Fruit fly (Drosophila melanogaster): ENCODE data around the gene CG16713.

CG16713 gene

dm6 chr2L:3711665-3712064 lies 16.5 kb upstream of the CG16713 start, which contains the start of gene cutlet:
cutlet (minus strand) TSS chr2L:3711748.
- TF ChIP-seq psq (optimal IDR thresholded peaks at IDR 0.05) (no peak), Myc (optimal IDR thresholded peaks at IDR 0.05) (no peak), ttk (optimal IDR thresholded peaks at IDR 0.05) (no peak), insv (optimal IDR thresholded peaks at IDR 0.05) (no peak), h (optimal IDR thresholded peaks at IDR 0.05) (no peak), Sin3A (optimal IDR thresholded peaks at IDR 0.05) (no peak)

DNA sequence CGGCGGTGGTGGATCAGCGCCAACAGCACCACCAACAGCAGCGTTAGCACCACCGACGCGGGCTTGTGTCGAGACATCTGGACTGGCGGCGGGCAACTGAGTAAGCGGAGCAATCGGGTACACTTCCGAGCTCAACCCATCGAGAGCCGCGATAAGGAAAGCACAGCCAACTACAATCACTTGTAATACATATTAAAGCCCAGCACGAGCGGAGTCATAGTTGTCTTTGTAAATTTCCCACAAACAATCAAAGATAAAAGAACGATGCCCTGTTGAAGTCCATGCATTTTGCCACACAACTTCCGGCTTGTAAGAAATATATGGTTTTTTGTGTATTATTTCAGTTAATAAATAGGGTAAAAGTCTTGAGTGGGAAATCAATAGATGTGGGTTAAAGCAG lies 11.8 kb upstream of the CG16713 start, which contains the start of gene CG31777:
CG31777 (minus strand) TSS at position 101 of the 400 bp plus-strand sequence.
- TF ChIP-seq h (optimal IDR thresholded peaks at IDR 0.05) (no peak), Sin3A (optimal IDR thresholded peaks at IDR 0.05) (no peak), ttk (optimal IDR thresholded peaks at IDR 0.05) (no peak), psq (optimal IDR thresholded peaks at IDR 0.05) (no peak), insv (optimal IDR thresholded peaks at IDR 0.05) (no peak), Myc (optimal IDR thresholded peaks at IDR 0.05) (no peak)

DNA sequence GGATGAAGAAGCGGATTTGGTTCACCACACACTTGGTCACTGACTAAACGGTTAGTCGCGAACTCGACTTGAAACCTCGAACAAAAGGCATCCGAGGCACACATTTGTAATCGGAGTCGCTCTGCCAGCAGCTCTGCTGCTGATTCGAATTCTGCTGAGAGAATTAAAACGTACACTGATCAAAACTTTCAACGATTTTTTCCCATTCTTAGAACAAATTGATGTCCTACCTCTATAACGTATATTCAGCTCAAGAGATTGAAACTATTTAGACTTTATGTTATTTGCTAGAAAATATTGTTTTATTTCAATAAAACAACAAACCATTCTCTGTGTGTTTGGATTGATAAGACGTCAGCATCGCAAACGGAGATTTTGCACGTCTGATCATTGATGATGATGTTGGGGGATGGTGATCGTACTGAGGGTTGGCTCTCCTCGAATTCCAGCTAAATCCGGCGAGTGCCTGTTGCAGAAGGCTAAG lies 10.3 kb upstream of the CG16713 start, which contains the start of gene CG31778:
CG31778 (minus strand) TSS at position 51 of the 484 bp plus-strand sequence.
- no peak for TF ChIP-seq psq (optimal IDR thresholded peaks at IDR 0.05)
- TF ChIP-seq insv (optimal IDR thresholded peaks at IDR 0.05), result no peak
- no peak for TF ChIP-seq ttk (optimal IDR thresholded peaks at IDR 0.05)
- TF ChIP-seq h (optimal IDR thresholded peaks at IDR 0.05), result no peak
- TF ChIP-seq Sin3A (optimal IDR thresholded peaks at IDR 0.05), result no peak
- no peak for TF ChIP-seq Myc (optimal IDR thresholded peaks at IDR 0.05)

DNA sequence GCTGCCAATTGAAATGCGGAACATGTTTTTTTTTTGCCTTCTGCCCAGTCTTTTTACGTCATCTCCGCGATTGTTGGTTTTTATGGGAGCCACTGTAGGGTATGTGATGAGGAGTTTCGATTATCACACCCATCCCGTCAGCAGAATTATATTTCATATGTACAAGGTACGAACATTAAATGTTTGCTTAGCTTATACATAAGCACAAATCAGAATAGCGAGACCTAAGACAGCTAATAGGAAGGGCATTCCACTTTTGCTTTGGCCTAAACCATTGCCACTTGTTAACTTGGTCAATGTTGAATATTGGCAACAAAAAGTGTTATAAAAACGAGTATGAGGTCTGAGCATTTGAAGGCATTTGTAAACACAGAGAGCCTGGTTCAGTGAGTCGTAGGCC lies 8.0 kb upstream of the CG16713 start, which contains the start of gene CG2816:
CG2816 (plus strand) TSS at position 400 of the 400 bp plus-strand sequence.
- TF ChIP-seq ttk (optimal IDR thresholded peaks at IDR 0.05) (no peak), insv (optimal IDR thresholded peaks at IDR 0.05) (no peak), Myc (optimal IDR thresholded peaks at IDR 0.05) (no peak), psq (optimal IDR thresholded peaks at IDR 0.05) (no peak), h (optimal IDR thresholded peaks at IDR 0.05) (no peak), Sin3A (optimal IDR thresholded peaks at IDR 0.05) (no peak)

DNA sequence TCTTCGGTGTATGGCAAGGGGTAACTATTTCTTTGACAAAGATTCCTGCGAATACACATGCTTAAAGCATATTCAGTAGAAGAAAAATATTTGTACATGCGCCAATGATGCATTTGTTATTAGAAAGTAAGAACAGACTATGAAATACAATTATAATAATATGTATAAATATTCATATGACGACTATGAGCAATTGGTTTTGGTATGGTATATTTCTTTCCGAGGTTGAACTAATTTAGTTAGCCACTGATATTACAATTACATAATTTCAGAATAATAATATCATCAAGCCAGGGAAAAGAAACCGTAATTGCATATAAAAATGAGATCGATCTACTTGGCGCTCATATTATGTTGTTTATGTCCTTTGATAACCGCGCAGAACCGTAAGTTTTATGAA lies 6.3 kb upstream of the CG16713 start, which contains the start of gene CG43145:
CG43145 (plus strand) TSS at position 301 of the 400 bp plus-strand sequence.
- TF ChIP-seq Myc (optimal IDR thresholded peaks at IDR 0.05) (no peak), psq (optimal IDR thresholded peaks at IDR 0.05) (no peak), Sin3A (optimal IDR thresholded peaks at IDR 0.05) (no peak), insv (optimal IDR thresholded peaks at IDR 0.05) (no peak), ttk (optimal IDR thresholded peaks at IDR 0.05) (no peak), h (optimal IDR thresholded peaks at IDR 0.05) (no peak)

DNA sequence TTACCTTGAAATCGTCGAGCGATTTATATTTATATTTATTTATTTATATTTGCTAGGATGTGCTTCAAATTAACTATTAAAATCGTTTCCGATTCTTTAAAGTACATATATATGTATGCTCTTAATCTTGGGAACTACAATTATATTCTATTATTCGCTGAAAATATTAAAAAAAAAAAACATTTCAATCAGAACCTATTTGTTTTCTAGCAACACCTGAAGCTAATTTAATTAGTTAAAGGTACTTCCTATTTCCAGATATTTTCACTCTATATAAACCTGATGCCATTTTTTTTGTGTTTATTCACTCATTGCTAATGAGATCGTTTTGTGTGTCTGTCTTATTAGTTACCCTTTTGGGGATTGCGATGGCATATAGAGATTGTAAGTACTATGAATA lies 5.8 kb upstream of the CG16713 start, which contains the start of gene CG42467:
CG42467 (plus strand) TSS at position 301 of the 400 bp plus-strand sequence.
- TF ChIP-seq psq (optimal IDR thresholded peaks at IDR 0.05) (no peak), insv (optimal IDR thresholded peaks at IDR 0.05) (no peak), Sin3A (optimal IDR thresholded peaks at IDR 0.05) (no peak), ttk (optimal IDR thresholded peaks at IDR 0.05) (no peak), h (optimal IDR thresholded peaks at IDR 0.05) (no peak), Myc (optimal IDR thresholded peaks at IDR 0.05) (no peak)

DNA sequence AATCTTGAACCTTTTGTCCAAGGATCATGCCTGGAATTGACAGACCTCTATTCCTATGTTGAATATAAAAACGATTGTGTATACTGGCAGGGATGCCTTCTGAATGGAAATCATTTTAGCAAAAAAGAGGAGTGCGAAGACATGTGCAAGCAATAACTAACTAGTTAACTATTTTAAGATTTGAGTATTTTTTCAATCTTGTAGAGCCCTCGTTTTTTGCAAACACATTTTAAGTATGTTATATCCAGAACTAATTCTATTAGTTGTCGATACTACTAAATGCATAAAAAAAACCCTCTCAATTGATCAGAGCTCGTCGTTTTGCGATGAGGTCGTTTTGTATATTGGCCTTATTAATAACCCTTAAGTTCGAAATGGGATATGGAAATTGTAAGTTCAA lies 5.2 kb upstream of the CG16713 start, which contains the start of gene Sfp24C1:
Sfp24C1 (plus strand) TSS at position 301 of the 400 bp plus-strand sequence.
- TF ChIP-seq ttk (optimal IDR thresholded peaks at IDR 0.05) (no peak), Myc (optimal IDR thresholded peaks at IDR 0.05) (no peak), h (optimal IDR thresholded peaks at IDR 0.05) (no peak), insv (optimal IDR thresholded peaks at IDR 0.05) (no peak), Sin3A (optimal IDR thresholded peaks at IDR 0.05) (no peak), psq (optimal IDR thresholded peaks at IDR 0.05) (no peak)

- TF ChIP-seq Sin3A (optimal IDR thresholded peaks at IDR 0.05) (no peak), insv (optimal IDR thresholded peaks at IDR 0.05) (no peak), ttk (optimal IDR thresholded peaks at IDR 0.05) (no peak), h (optimal IDR thresholded peaks at IDR 0.05) (no peak), Myc (optimal IDR thresholded peaks at IDR 0.05) (no peak), psq (optimal IDR thresholded peaks at IDR 0.05) (no peak)
Measured at dm6 chr2L:3699895-3700294, 4.7 kb upstream of the CG16713 start, which contains the start of gene CG42465. CG42465 (plus strand) TSS chr2L:3700195.

dm6 chr2L:3698992-3699514 lies 3.8 kb upstream of the CG16713 start, which contains the start of the genes CG10031 and CG42464:
CG10031 (minus strand) TSS chr2L:3699092.
CG42464 (plus strand) TSS chr2L:3699464.
- TF ChIP-seq Myc (optimal IDR thresholded peaks at IDR 0.05) (no peak), insv (optimal IDR thresholded peaks at IDR 0.05) (no peak), Sin3A (optimal IDR thresholded peaks at IDR 0.05) (no peak), h (optimal IDR thresholded peaks at IDR 0.05) (no peak), ttk (optimal IDR thresholded peaks at IDR 0.05) (no peak), psq (optimal IDR thresholded peaks at IDR 0.05) (no peak)

dm6 chr2L:3697772-3698171 lies 2.6 kb upstream of the CG16713 start, which contains the start of gene CG3604:
CG3604 (minus strand) TSS chr2L:3697872.
- TF ChIP-seq insv (optimal IDR thresholded peaks at IDR 0.05) (no peak), ttk (optimal IDR thresholded peaks at IDR 0.05) (no peak), h (optimal IDR thresholded peaks at IDR 0.05) (no peak), Sin3A (optimal IDR thresholded peaks at IDR 0.05) (no peak), Myc (optimal IDR thresholded peaks at IDR 0.05) (no peak), psq (optimal IDR thresholded peaks at IDR 0.05) (no peak)

dm6 chr2L:3696438-3696837 lies 1.2 kb upstream of the CG16713 start, which contains the start of gene IM33:
IM33 (minus strand) TSS chr2L:3696658.
- no peak for TF ChIP-seq ttk (optimal IDR thresholded peaks at IDR 0.05)
- no peak for TF ChIP-seq h (optimal IDR thresholded peaks at IDR 0.05)
- TF ChIP-seq Sin3A (optimal IDR thresholded peaks at IDR 0.05), result no peak
- no peak for TF ChIP-seq psq (optimal IDR thresholded peaks at IDR 0.05)
- no peak for TF ChIP-seq insv (optimal IDR thresholded peaks at IDR 0.05)
- TF ChIP-seq Myc (optimal IDR thresholded peaks at IDR 0.05), result no peak

DNA sequence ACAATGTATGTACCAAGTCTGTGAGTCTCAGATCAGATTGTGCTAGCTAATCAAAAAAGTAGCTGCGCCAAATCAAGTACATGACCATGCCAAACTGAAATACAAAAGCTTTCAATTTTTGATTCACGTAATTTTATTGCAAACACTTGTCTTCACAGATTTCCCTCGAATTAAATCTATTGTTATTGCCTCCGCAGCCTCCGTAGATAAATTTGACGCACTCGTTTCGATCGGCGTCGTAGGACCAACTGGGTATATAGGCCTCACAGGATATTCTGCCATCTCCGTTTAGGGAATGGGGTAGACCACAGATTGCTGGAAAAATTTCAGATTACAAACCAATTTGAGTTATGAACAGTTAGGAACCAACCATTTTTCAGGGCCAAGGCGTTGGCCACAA lies 291 bp downstream of the CG16713 start, which contains the start of gene CG43165:
CG43165 (minus strand) TSS at position 101 of the 400 bp plus-strand sequence.
- TF ChIP-seq Sin3A (optimal IDR thresholded peaks at IDR 0.05) (no peak), h (optimal IDR thresholded peaks at IDR 0.05) (no peak), psq (optimal IDR thresholded peaks at IDR 0.05) (no peak), ttk (optimal IDR thresholded peaks at IDR 0.05) (no peak), insv (optimal IDR thresholded peaks at IDR 0.05) (no peak), Myc (optimal IDR thresholded peaks at IDR 0.05) (no peak)

Data from Kc167 (cell line).